Fruit fly (Drosophila melanogaster): ENCODE measurements around the gene CG15747.

Gene CG15747

DNA sequence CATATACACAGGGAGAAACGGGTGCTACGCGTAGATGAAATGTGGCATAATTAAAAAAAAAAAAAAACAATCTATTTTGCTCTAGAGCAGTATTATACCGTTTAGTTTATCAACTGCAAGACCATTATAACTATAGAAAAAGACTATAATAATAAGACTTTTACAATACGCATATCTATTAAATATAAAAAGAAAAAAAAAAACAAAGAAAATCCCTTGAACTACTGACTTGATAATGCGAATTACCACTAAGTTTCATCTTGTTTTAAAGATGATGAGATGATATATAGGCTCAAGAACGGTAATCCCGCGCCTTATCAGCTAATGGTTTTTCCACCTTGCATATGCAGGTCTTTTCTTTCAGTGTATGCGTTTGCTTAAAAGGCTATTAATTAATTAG is 30.9 kb upstream of the CG15747 start (continued):
- TF ChIP-seq bbx (GFP tag; IDR thresholded peaks at IDR 0.05; ENCODE audit: partially characterized antibody) = no peak
- peak; percentile 29; the same call in 1 of the 2 replicates for TF ChIP-seq Xrp1 (GFP tag; IDR thresholded peaks at IDR 0.05)
- TF ChIP-seq GATAe (GFP tag; conservative IDR thresholded peaks at IDR 0.05) = no peak
- TF ChIP-seq kay (GFP tag; optimal IDR thresholded peaks at IDR 0.05) = no peak
- TF ChIP-seq HmgD (GFP tag; optimal IDR thresholded peaks at IDR 0.05) = no peak
- TF ChIP-seq HLHmδ (GFP tag; optimal IDR thresholded peaks at IDR 0.05) = no peak
- TF ChIP-seq h (optimal IDR thresholded peaks at IDR 0.05) = no peak
- TF ChIP-seq bcd (GFP tag; optimal IDR thresholded peaks at IDR 0.05) = peak; percentile 14
- no peak for TF ChIP-seq MESR4 (GFP tag; optimal IDR thresholded peaks at IDR 0.05)
- TF ChIP-seq Usf (GFP tag; optimal IDR thresholded peaks at IDR 0.05) = no peak
- no peak for TF ChIP-seq CG43689 (GFP tag; IDR thresholded peaks at IDR 0.05)
- TF ChIP-seq CG18619 (GFP tag; optimal IDR thresholded peaks at IDR 0.05) = peak; percentile 43
- no peak for TF ChIP-seq Dll (GFP tag; IDR thresholded peaks at IDR 0.05; ENCODE audit: partially characterized antibody)
- TF ChIP-seq phol (tag; optimal IDR thresholded peaks at IDR 0.05) = peak; percentile 35
- TF ChIP-seq Hr39 (optimal IDR thresholded peaks at IDR 0.05) = no peak
- TF ChIP-seq lola (GFP tag; optimal IDR thresholded peaks at IDR 0.05) = peak in 1 of 3 experiments; percentile 34

DNA sequence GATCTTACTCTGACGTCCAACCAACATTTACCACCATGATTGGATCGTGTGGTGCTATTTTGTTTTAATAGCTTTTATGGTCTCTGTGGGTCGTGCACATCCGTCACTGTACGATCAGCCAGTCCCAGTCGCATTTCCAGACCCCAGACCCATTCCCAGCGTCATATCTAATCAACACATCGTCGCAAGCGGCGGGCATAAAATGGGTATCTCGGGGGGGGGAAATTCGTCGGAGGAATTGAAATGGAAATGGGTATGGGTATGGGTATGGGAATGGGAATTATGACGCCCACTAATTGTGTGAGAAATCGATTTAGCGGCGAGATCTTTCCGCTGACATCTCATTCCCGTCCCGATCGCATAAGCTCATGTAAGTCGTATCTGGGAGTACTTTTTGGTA is 27.4 kb upstream of the CG15747 start:
- TF ChIP-seq tio (GFP tag; optimal IDR thresholded peaks at IDR 0.05) = no peak
- TF ChIP-seq esg (GFP tag; conservative IDR thresholded peaks at IDR 0.05) = no peak
- no peak for TF ChIP-seq C15 (GFP tag; IDR thresholded peaks at IDR 0.05)
- no peak for TF ChIP-seq MBD-R2 (GFP tag; IDR thresholded peaks at IDR 0.05)
- TF ChIP-seq ranshi (GFP tag; IDR thresholded peaks at IDR 0.05) = no peak
- TF ChIP-seq sug (tag; optimal IDR thresholded peaks at IDR 0.05) = peak; percentile 76
- TF ChIP-seq usp (GFP tag; optimal IDR thresholded peaks at IDR 0.05) = no peak
- TF ChIP-seq Awh (GFP tag; IDR thresholded peaks at IDR 0.05) = 0 out of 2 replicates have a peak, but pooled peaks have one; percentile 20
- TF ChIP-seq CG34376 (GFP tag; optimal IDR thresholded peaks at IDR 0.05) = peak; percentile 25
- TF ChIP-seq gsb (GFP tag; IDR thresholded peaks at IDR 0.05) = no peak
- TF ChIP-seq CG8281 (tag; optimal IDR thresholded peaks at IDR 0.05) = no peak
- TF ChIP-seq CG3281 (GFP tag; optimal IDR thresholded peaks at IDR 0.05) = peak; percentile 9
- TF ChIP-seq CG12769 (tag; optimal IDR thresholded peaks at IDR 0.05) = peak; percentile 88
- peak; percentile 33 for TF ChIP-seq sd (tag; optimal IDR thresholded peaks at IDR 0.05)
- no peak for TF ChIP-seq CG4282 (GFP tag; optimal IDR thresholded peaks at IDR 0.05)
- no peak for TF ChIP-seq Nf-YA (GFP tag; IDR thresholded peaks at IDR 0.05)
- TF ChIP-seq CG7987 (GFP tag; optimal IDR thresholded peaks at IDR 0.05) = no peak
- no peak for TF ChIP-seq rib (GFP tag; IDR thresholded peaks at IDR 0.05)
- peak; percentile 9 for TF ChIP-seq gsb-n (tag; optimal IDR thresholded peaks at IDR 0.05)
- no peak for TF ChIP-seq CTCF (GFP tag; optimal IDR thresholded peaks at IDR 0.05)
- TF ChIP-seq da (GFP tag; optimal IDR thresholded peaks at IDR 0.05) = no peak
- no peak for TF ChIP-seq CG17802 (tag; optimal IDR thresholded peaks at IDR 0.05)
- no peak for TF ChIP-seq Jarid2 (GFP tag; optimal IDR thresholded peaks at IDR 0.05)
- peak; percentile 25; the same call in 1 of the 2 replicates for TF ChIP-seq Atf6 (GFP tag; IDR thresholded peaks at IDR 0.05)
- no peak for TF ChIP-seq hth (optimal IDR thresholded peaks at IDR 0.05)
- TF ChIP-seq ewg (GFP tag; optimal IDR thresholded peaks at IDR 0.05) = no peak
- TF ChIP-seq pzg (GFP tag; optimal IDR thresholded peaks at IDR 0.05) = no peak
- no peak for TF ChIP-seq pan (optimal IDR thresholded peaks at IDR 0.05)
- TF ChIP-seq pan (GFP tag; optimal IDR thresholded peaks at IDR 0.05 in 1 of 2, IDR thresholded peaks at IDR 0.05 in 1 of 2) = peak in 1 of 2 experiments; percentile 36
- peak; percentile 25 for TF ChIP-seq HmgZ (tag; optimal IDR thresholded peaks at IDR 0.05)
- no peak for TF ChIP-seq caup (GFP tag; optimal IDR thresholded peaks at IDR 0.05; ENCODE audit: severe bottlenecking)
- no peak for TF ChIP-seq wor (GFP tag; IDR thresholded peaks at IDR 0.05)
- no peak for TF ChIP-seq CG6654 (GFP tag; optimal IDR thresholded peaks at IDR 0.05)
- TF ChIP-seq B-H2 (GFP tag; optimal IDR thresholded peaks at IDR 0.05) = peak; percentile 33
- peak; percentile 19 for TF ChIP-seq gro (GFP tag; optimal IDR thresholded peaks at IDR 0.05)
- TF ChIP-seq CG10209 (GFP tag; optimal IDR thresholded peaks at IDR 0.05) = peak; percentile 5
- no peak for TF ChIP-seq corto (GFP tag; optimal IDR thresholded peaks at IDR 0.05)
